Fruit fly (Drosophila melanogaster) whole organism, wandering third instar larva: ENCODE measurements around the gene Trxr2.

ENCODE experiments used
- Hnf4 ChIP-seq: fragments of 200-800 bp; sonication (Bioruptor generic); optimal IDR thresholded peaks from 2 replicates; lab custom pipeline; 2016; ENCODE audit warnings: missing biosample characterization, mild to moderate bottlenecking, missing genetic modification characterization
- Rel ChIP-seq, 2 experiments: fragments of 200-800 bp; sonication (Bioruptor generic) in 1 of 2; optimal IDR thresholded peaks; 2 replicates in 1 of 2; 3 replicates in 1 of 2; lab custom pipeline; 2016 to 2019; ENCODE audit warnings: mild to moderate bottlenecking in 2 of 2, missing biosample characterization in 2 of 2, missing genetic modification characterization in 2 of 2, moderate library complexity in 1 of 2
- sv ChIP-seq: fragments of 200-800 bp; sonication (Bioruptor generic); optimal IDR thresholded peaks from 3 replicates; lab custom pipeline; 2016; ENCODE audit warnings: missing biosample characterization, missing genetic modification characterization

DNA sequence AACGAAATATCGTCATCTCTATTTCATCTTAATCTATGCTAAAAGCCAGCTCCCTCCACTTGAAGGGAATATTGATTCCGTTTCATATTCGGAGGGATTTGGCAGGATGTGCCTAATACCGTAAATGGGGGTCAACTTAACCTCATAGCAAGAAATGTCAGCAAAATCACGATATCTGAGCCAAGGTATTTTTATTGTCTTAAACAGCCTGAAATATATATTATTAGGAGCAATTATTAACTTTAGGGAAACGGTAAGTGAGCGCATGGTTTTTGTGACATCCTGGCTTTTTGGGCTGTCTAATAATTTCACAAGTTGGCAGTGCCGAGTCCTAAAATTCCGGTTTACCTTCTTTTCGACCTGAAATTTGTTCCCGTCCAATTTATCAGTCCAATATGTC, at the start of gene Trxr2:
- TF ChIP-seq Rel (GFP tag; optimal IDR thresholded peaks at IDR 0.05; lab: Kevin White, UChicago) (no peak), Rel (tag; optimal IDR thresholded peaks at IDR 0.05; lab: Kevin White, UChicago) (no peak), sv (GFP tag; lab: Kevin White, UChicago) (no peak), Hnf4 (GFP tag; lab: Kevin White, UChicago) (no peak)
